Fruit fly (Drosophila melanogaster) whole organism, embryonic: Measurements from ENCODE around the gene E2f1.

Experiments used
- Atf6 ChIP-seq: fragments of 200-800 bp; sonication (Bioruptor generic); IDR thresholded peaks from 2 replicates; pipeline ENCODE4 v1.3.6; 2022; ENCODE audit warnings: missing biosample characterization, missing genetic modification characterization
- BtbVII ChIP-seq: fragments of 200-800 bp; sonication (Bioruptor generic); optimal IDR thresholded peaks from 3 replicates; lab custom pipeline; 2017; ENCODE audit warnings: missing biosample characterization, mild to moderate bottlenecking, missing genetic modification characterization
- CG11247 ChIP-seq: fragments of 200-800 bp; sonication (Bioruptor generic); IDR thresholded peaks from 2 replicates; pipeline ENCODE4 v1.3.6; 2022; ENCODE audit warnings: missing biosample characterization, missing genetic modification characterization
- CG11723 ChIP-seq: fragments of 200-800 bp; sonication (Bioruptor generic); optimal IDR thresholded peaks from 2 replicates; lab custom pipeline; 2017; ENCODE audit warnings: missing biosample characterization, mild to moderate bottlenecking, missing genetic modification characterization
- CG12236 ChIP-seq: fragments of 200-800 bp; sonication (Bioruptor generic); optimal IDR thresholded peaks from 2 replicates; lab custom pipeline; 2016; ENCODE audit warnings: missing biosample characterization, missing genetic modification characterization
- CG12391 ChIP-seq: fragments of 200-800 bp; sonication (Bioruptor generic); optimal IDR thresholded peaks from 3 replicates; lab custom pipeline; 2018; ENCODE audit warnings: missing biosample characterization, mild to moderate bottlenecking, missing genetic modification characterization, moderate library complexity
- CG12744 ChIP-seq: fragments of 200-800 bp; sonication (Bioruptor generic); optimal IDR thresholded peaks from 2 replicates; lab custom pipeline; 2016; ENCODE audit warnings: missing biosample characterization, missing genetic modification characterization
- CG12769 ChIP-seq: fragments of 200-800 bp; sonication (Bioruptor generic); optimal IDR thresholded peaks from 2 replicates; lab custom pipeline; 2019; ENCODE audit warnings: missing biosample characterization, mild to moderate bottlenecking, missing genetic modification characterization, moderate library complexity
- CG13296 ChIP-seq: fragments of 200-800 bp; sonication (Bioruptor generic); optimal IDR thresholded peaks from 3 replicates; lab custom pipeline; 2018; ENCODE audit warnings: missing biosample characterization, mild to moderate bottlenecking, missing genetic modification characterization
- CG13775 ChIP-seq: fragments of 200-800 bp; sonication (Bioruptor generic); optimal IDR thresholded peaks from 3 replicates; lab custom pipeline; 2017; ENCODE audit warnings: missing biosample characterization, mild to moderate bottlenecking, missing genetic modification characterization
- CG17385 ChIP-seq: fragments of 200-800 bp; sonication (Bioruptor generic); optimal IDR thresholded peaks from 3 replicates; lab custom pipeline; 2018; ENCODE audit warnings: missing biosample characterization, mild to moderate bottlenecking, missing genetic modification characterization
- CG17802 ChIP-seq: fragments of 200-800 bp; sonication (Bioruptor generic); optimal IDR thresholded peaks from 2 replicates; lab custom pipeline; 2018; ENCODE audit warnings: missing biosample characterization, mild to moderate bottlenecking, missing genetic modification characterization, moderate library complexity
- CG1832 ChIP-seq: fragments of 200-800 bp; sonication (Bioruptor generic); optimal IDR thresholded peaks from 2 replicates; lab custom pipeline; 2017; ENCODE audit warnings: missing biosample characterization, mild to moderate bottlenecking, missing genetic modification characterization, inconsistent platforms
- CG2889 ChIP-seq: fragments of 200-800 bp; sonication (Bioruptor generic); IDR thresholded peaks from 3 replicates; pipeline ENCODE4 v1.3.6; 2022; ENCODE audit warnings: missing biosample characterization, missing genetic modification characterization
- CG30020 ChIP-seq: fragments of 200-800 bp; optimal IDR thresholded peaks from 2 replicates; lab custom pipeline; 2019; ENCODE audit warnings: missing biosample characterization, mild to moderate bottlenecking, missing genetic modification characterization, moderate library complexity
- CG4404 ChIP-seq: fragments of 200-800 bp; sonication (Bioruptor generic); IDR thresholded peaks from 2 replicates; pipeline ENCODE4 v1.3.6; 2022; ENCODE audit warnings: missing biosample characterization, missing genetic modification characterization
- CG4424 ChIP-seq: fragments of 200-800 bp; sonication (Bioruptor generic); optimal IDR thresholded peaks from 3 replicates; lab custom pipeline; 2016; ENCODE audit warnings: missing biosample characterization, missing genetic modification characterization
- CG6254 ChIP-seq: fragments of 200-800 bp; sonication (Bioruptor generic); optimal IDR thresholded peaks from 3 replicates; lab custom pipeline; 2017; ENCODE audit warnings: mild to moderate bottlenecking, missing biosample characterization, missing genetic modification reagents, missing genetic modification characterization
- CG6272 ChIP-seq: fragments of 200-800 bp; sonication (Bioruptor generic); IDR thresholded peaks from 2 replicates; pipeline ENCODE4 v1.3.6; 2022; ENCODE audit warnings: missing biosample characterization, missing genetic modification characterization
- CG7839 ChIP-seq: fragments of 200-800 bp; sonication (Bioruptor generic); optimal IDR thresholded peaks from 3 replicates; lab custom pipeline; 2018; ENCODE audit warnings: missing biosample characterization, mild to moderate bottlenecking, missing genetic modification characterization, moderate library complexity
- CG9932 ChIP-seq: fragments of 200-800 bp; sonication (Bioruptor generic); IDR thresholded peaks from 2 replicates; pipeline ENCODE4 v1.3.6; 2022; ENCODE audit warnings: missing biosample characterization, missing genetic modification characterization
- Fer1 ChIP-seq: fragments of 200-800 bp; sonication (Bioruptor generic); optimal IDR thresholded peaks from 2 replicates; lab custom pipeline; 2017; ENCODE audit warnings: missing biosample characterization, mild to moderate bottlenecking, missing genetic modification characterization
- Fer2 ChIP-seq: fragments of 200-800 bp; sonication (Bioruptor generic); optimal IDR thresholded peaks from 2 replicates; lab custom pipeline; 2018; ENCODE audit warnings: missing biosample characterization, mild to moderate bottlenecking, missing genetic modification characterization, moderate library complexity
- H15 ChIP-seq: fragments of 200-800 bp; sonication (Bioruptor generic); IDR thresholded peaks from 3 replicates; pipeline ENCODE4 v1.3.6; 2022; ENCODE audit warnings: missing biosample characterization, missing genetic modification characterization
- Jarid2 ChIP-seq: fragments of 200-800 bp; sonication (Bioruptor generic); optimal IDR thresholded peaks from 3 replicates; lab custom pipeline; 2017; ENCODE audit warnings: mild to moderate bottlenecking, missing biosample characterization, missing genetic modification reagents, missing genetic modification characterization
- MBD-R2 ChIP-seq: fragments of 200-800 bp; sonication (Bioruptor generic); IDR thresholded peaks from 2 replicates; pipeline ENCODE4 v1.3.6; 2022; ENCODE audit warnings: missing biosample characterization, missing genetic modification characterization
- NC2α ChIP-seq: fragments of 200-800 bp; sonication (Bioruptor generic); optimal IDR thresholded peaks from 2 replicates; lab custom pipeline; 2016; ENCODE audit warnings: missing biosample characterization, missing genetic modification characterization
- Neu2 ChIP-seq: fragments of 200-800 bp; sonication (Bioruptor generic); optimal IDR thresholded peaks from 3 replicates; lab custom pipeline; 2016; ENCODE audit warnings: missing biosample characterization, missing genetic modification characterization, borderline replicate concordance
- Oli ChIP-seq: fragments of 200-800 bp; sonication (Bioruptor generic); optimal IDR thresholded peaks from 2 replicates; lab custom pipeline; 2018; ENCODE audit warnings: missing biosample characterization, mild to moderate bottlenecking, missing genetic modification characterization, moderate library complexity
- Sry-δ ChIP-seq: fragments of 200-800 bp; sonication (Bioruptor generic); optimal IDR thresholded peaks from 2 replicates; lab custom pipeline; 2016; ENCODE audit warnings: missing biosample characterization, missing genetic modification characterization
- Usf ChIP-seq: fragments of 200-800 bp; sonication (Bioruptor generic); optimal IDR thresholded peaks from 2 replicates; lab custom pipeline; 2017; ENCODE audit warnings: missing genotype, missing biosample characterization, missing genetic modification characterization
- amos ChIP-seq: fragments of 200-800 bp; sonication (Bioruptor generic); IDR thresholded peaks from 2 replicates; pipeline ENCODE4 v1.3.6; 2022; ENCODE audit warnings: missing biosample characterization, missing genetic modification characterization; ENCODE audit not compliant: partially characterized antibody
- ash1 ChIP-seq: fragments of 200-800 bp; sonication (Bioruptor generic); optimal IDR thresholded peaks from 2 replicates; lab custom pipeline; 2018; ENCODE audit warnings: missing biosample characterization, mild to moderate bottlenecking, missing genetic modification characterization
- ato ChIP-seq: fragments of 200-800 bp; sonication (Bioruptor generic); IDR thresholded peaks from 2 replicates; pipeline ENCODE4 v1.3.6; 2022; ENCODE audit warnings: missing biosample characterization, missing genetic modification characterization; ENCODE audit not compliant: partially characterized antibody
- cas ChIP-seq: fragments of 200-800 bp; sonication (Bioruptor generic); IDR thresholded peaks from 2 replicates; pipeline ENCODE4 v1.3.6; 2022; ENCODE audit warnings: missing biosample characterization, missing genetic modification characterization
- dpn ChIP-seq, 2 experiments: fragments of 200-800 bp; sonication (Bioruptor generic); optimal IDR thresholded peaks; 3 replicates each; lab custom pipeline; 2016; ENCODE audit warnings: missing biosample characterization in 2 of 2, missing genetic modification characterization in 2 of 2
- gsb ChIP-seq: fragments of 200-800 bp; sonication (Bioruptor generic); IDR thresholded peaks from 2 replicates; pipeline ENCODE4 v1.3.6; 2022; ENCODE audit warnings: missing biosample characterization, missing genetic modification characterization
- gt ChIP-seq: fragments of 200-800 bp; sonication (Bioruptor generic); IDR thresholded peaks from 2 replicates; pipeline ENCODE4 v1.3.6; 2022; ENCODE audit warnings: missing biosample characterization, missing genetic modification characterization
- pan ChIP-seq, 4 experiments: fragments of >200 bp in 3 of 4; fragments of 200-800 bp in 1 of 4; sonication (Bioruptor generic) in 1 of 4; optimal IDR thresholded peaks in 3 of 4; IDR thresholded peaks in 1 of 4; 2 replicates each; pipeline versions ENCODE4 v1.3.6 to Lab custom; 2017 to 2022; ENCODE audit warnings: missing biosample characterization in 2 of 4, missing genetic modification characterization in 2 of 4, mixed read lengths in 1 of 4
- peb ChIP-seq: fragments of 200-800 bp; sonication (Bioruptor generic); IDR thresholded peaks from 2 replicates; pipeline ENCODE4 v1.3.6; 2022; ENCODE audit warnings: missing biosample characterization, missing genetic modification characterization
- slou ChIP-seq: fragments of 200-800 bp; sonication (Bioruptor generic); optimal IDR thresholded peaks from 3 replicates; lab custom pipeline; 2016; ENCODE audit warnings: missing biosample characterization, missing genetic modification characterization
- tll ChIP-seq, 2 experiments: fragments of 200-800 bp in 1 of 2; fragments of >200 bp in 1 of 2; sonication (Bioruptor generic) in 1 of 2; optimal IDR thresholded peaks; 2 replicates each; lab custom pipeline; 2017 to 2019; ENCODE audit warnings: missing biosample characterization in 2 of 2, missing genetic modification characterization in 2 of 2, mild to moderate bottlenecking in 1 of 2, moderate library complexity in 1 of 2
- trem ChIP-seq: fragments of 200-800 bp; optimal IDR thresholded peaks from 3 replicates; lab custom pipeline; 2019; ENCODE audit warnings: missing biosample characterization, mild to moderate bottlenecking, missing genetic modification characterization, moderate library complexity
- tx ChIP-seq: fragments of 200-800 bp; sonication (Bioruptor generic); optimal IDR thresholded peaks from 2 replicates; lab custom pipeline; 2016; ENCODE audit warnings: missing biosample characterization, missing genetic modification characterization
- usp ChIP-seq: fragments of >200 bp; optimal IDR thresholded peaks from 2 replicates; lab custom pipeline; 2017; ENCODE audit warnings: missing biosample characterization, missing genetic modification characterization
- wdn ChIP-seq: fragments of 200-800 bp; sonication (Bioruptor generic); IDR thresholded peaks from 2 replicates; pipeline ENCODE4 v1.3.6; 2022; ENCODE audit warnings: missing biosample characterization, missing genetic modification characterization
- zen ChIP-seq: fragments of 200-800 bp; sonication (Bioruptor generic); optimal IDR thresholded peaks from 3 replicates; lab custom pipeline; 2018; ENCODE audit warnings: missing biosample characterization, mild to moderate bottlenecking, missing genetic modification characterization, moderate library complexity
- zfh1 ChIP-seq: fragments of 200-800 bp; sonication (Bioruptor generic); IDR thresholded peaks from 3 replicates; pipeline ENCODE4 v1.3.6; 2022; ENCODE audit warnings: missing biosample characterization, missing genetic modification characterization
- zfh2 ChIP-seq: fragments of 200-800 bp; sonication (Bioruptor generic); optimal IDR thresholded peaks from 2 replicates; lab custom pipeline; 2016; ENCODE audit warnings: missing biosample characterization, missing genetic modification characterization

E2f1 gene

DNA sequence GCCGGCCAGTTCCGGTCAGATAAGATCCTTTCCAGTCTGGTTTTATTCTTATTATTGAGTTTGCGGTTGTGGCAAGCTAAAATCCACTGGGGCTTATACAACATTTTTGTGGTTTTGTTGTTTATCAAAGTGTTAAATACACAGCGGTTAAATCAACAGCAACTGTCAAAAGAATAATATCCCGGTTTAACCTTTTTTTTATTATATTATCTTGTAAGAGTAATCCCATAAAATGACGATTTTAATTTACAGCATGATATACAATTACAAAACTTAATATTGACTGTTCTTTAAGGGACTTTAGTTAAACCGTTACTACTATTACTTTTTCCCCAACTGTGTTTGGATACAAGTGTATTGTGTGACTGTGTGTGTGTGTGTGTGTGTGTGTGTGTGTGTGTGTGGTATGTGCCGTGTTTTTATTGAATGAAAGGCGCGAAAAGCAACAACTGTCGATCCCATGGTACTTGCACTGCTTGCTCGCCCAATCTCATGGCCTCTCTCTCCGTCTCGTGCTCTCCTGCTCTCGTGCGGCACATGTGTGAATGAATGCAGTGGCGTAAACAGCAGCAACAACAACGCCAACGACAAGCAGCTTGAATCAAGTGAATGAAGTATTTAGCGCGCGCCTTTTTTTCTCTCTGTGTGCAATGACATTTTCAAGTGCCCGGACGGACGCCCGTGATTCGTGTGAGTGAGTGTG is 71.0 kb downstream of the E2f1 start (continued):
- no peak for TF ChIP-seq CG12769 (tag; lab: Kevin White, UChicago)
- peak; percentile 44; the same call in 1 of the 2 replicates for TF ChIP-seq ato (GFP tag; lab: Robert Waterston, UW)
- TF ChIP-seq wdn (GFP tag; lab: Robert Waterston, UW), result no peak
- no peak for TF ChIP-seq dpn (GFP tag; optimal IDR thresholded peaks at IDR 0.05; lab: Kevin White, UChicago)
- no peak for TF ChIP-seq CG6254 (GFP tag; lab: Kevin White, UChicago)
- no peak for TF ChIP-seq tx (GFP tag; lab: Kevin White, UChicago)
- TF ChIP-seq cas (GFP tag; lab: Robert Waterston, UW), result no peak
- TF ChIP-seq Jarid2, result peak; percentile 28
- TF ChIP-seq MBD-R2 (GFP tag; lab: Robert Waterston, UW), result no peak
- TF ChIP-seq Fer1 (GFP tag; lab: Kevin White, UChicago), result peak; percentile 12
- TF ChIP-seq CG30020 (tag; lab: Kevin White, UChicago), result no peak
- no peak for TF ChIP-seq CG17802 (tag; lab: Kevin White, UChicago)
- TF ChIP-seq Oli (tag; lab: Kevin White, UChicago), result peak; percentile 48
- peak; percentile 26; the same call in 1 of the 2 replicates for TF ChIP-seq Atf6 (GFP tag; lab: Robert Waterston, UW)
- TF ChIP-seq Fer2 (tag; lab: Kevin White, UChicago), result no peak
- TF ChIP-seq CG11247 (GFP tag; lab: Robert Waterston, UW), result no peak
- TF ChIP-seq Usf (GFP tag; lab: Kevin White, UChicago), result no peak
- TF ChIP-seq CG7839 (tag; lab: Kevin White, UChicago), result peak; percentile 17
- peak; percentile 75 for TF ChIP-seq CG1832 (GFP tag; lab: Kevin White, UChicago)
- no peak for TF ChIP-seq CG6272 (GFP tag; lab: Robert Waterston, UW)
- no peak for TF ChIP-seq CG2889 (GFP tag; lab: Robert Waterston, UW)
- TF ChIP-seq tll (GFP tag; optimal IDR thresholded peaks at IDR 0.05; lab: Kevin White, UChicago), result peak in 1 of 2 experiments; percentile 42
- TF ChIP-seq Neu2, result no peak
- TF ChIP-seq gsb (GFP tag; lab: Robert Waterston, UW), result no peak
- TF ChIP-seq zen (tag; lab: Kevin White, UChicago), result peak; percentile 41
- peak; percentile 17 for TF ChIP-seq CG13296
- TF ChIP-seq amos, result no peak
- TF ChIP-seq NC2α (GFP tag; lab: Kevin White, UChicago), result no peak
- TF ChIP-seq H15 (GFP tag; lab: Robert Waterston, UW), result no peak
- TF ChIP-seq pan (optimal IDR thresholded peaks at IDR 0.05; lab: Kevin White, UChicago), result no peak
- no peak for TF ChIP-seq pan (GFP tag; optimal IDR thresholded peaks at IDR 0.05 in 1 of 2, IDR thresholded peaks at IDR 0.05 in 1 of 2)
- TF ChIP-seq CG9932 (GFP tag; lab: Robert Waterston, UW), result no peak
- no peak for TF ChIP-seq ash1 (GFP tag; lab: Kevin White, UChicago)
- TF ChIP-seq CG13775, result no peak
- no peak; the same call in 2 of the 3 replicates for TF ChIP-seq zfh1 (GFP tag; lab: Robert Waterston, UW)
- TF ChIP-seq Sry-δ, result no peak
- no peak for TF ChIP-seq CG4424 (GFP tag; lab: Kevin White, UChicago)
- no peak for TF ChIP-seq BtbVII (GFP tag; lab: Kevin White, UChicago)
- TF ChIP-seq slou, result no peak
- TF ChIP-seq CG12236 (GFP tag; lab: Kevin White, UChicago), result no peak
- TF ChIP-seq usp (GFP tag; lab: Kevin White, UChicago), result no peak
- TF ChIP-seq CG11723 (GFP tag; lab: Kevin White, UChicago), result no peak
- no peak for TF ChIP-seq gt (GFP tag; lab: Robert Waterston, UW)
- TF ChIP-seq peb, result no peak
- TF ChIP-seq CG12744 (GFP tag; lab: Kevin White, UChicago), result no peak
- TF ChIP-seq CG4404 (GFP tag; lab: Robert Waterston, UW), result no peak
- TF ChIP-seq zfh2, result no peak
- no peak for TF ChIP-seq CG17385 (GFP tag; lab: Kevin White, UChicago)
- TF ChIP-seq trem (tag; lab: Kevin White, UChicago), result no peak
- no peak for TF ChIP-seq CG12391
